Fruit fly (Drosophila melanogaster): Measurements from ENCODE around the gene Ifrd1.

DNA sequence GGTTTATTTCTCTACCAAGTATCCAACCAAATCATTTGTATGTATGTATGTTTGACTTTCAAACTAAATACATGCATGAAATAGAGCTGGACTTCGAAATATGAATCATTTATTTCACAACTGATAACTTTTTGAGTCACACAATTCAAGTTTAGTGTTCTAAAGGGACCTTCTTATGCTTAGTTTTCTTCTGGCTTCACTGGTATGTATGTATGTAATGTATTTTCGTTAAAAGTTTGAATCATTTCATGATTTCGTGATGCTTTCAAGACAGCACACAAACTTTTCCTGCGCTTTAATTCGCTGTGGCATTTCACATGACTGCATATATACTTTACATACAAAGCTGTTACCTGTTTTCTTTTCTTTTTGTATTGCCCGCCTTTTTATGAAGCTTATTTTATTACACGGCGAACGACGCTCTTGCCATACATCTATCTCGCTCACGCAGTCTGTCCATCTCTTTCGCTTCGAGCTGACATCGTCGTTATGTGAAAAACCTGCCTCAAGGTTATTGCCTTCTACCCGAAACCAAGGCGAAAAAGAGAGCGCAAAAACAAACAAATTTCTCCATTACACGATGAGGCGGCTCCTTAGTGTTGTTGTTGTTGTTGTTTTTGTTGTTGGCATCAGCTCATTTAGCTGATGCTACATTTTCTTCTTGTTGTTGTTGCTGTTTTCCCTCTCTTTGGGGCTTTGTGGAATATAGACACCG lies 34.3 kb upstream of the Ifrd1 start:
- TF ChIP-seq CG17806 (tag; optimal IDR thresholded peaks at IDR 0.05) = no peak
- TF ChIP-seq D1 (tag; optimal IDR thresholded peaks at IDR 0.05) = no peak
- no peak for TF ChIP-seq rn (GFP tag; IDR thresholded peaks at IDR 0.05)

Data from whole organism, pupa.